Worm (Caenorhabditis elegans) whole organism, L3 larva: ENCODE measurements around the gene nhr-142.
"Not testable (repeated sequence)": the region's sequence is repeated elsewhere in the genome, so short reads cannot be mapped to it uniquely, and the experiment has no call there.

ENCODE experiments used
- elt-3 ChIP-seq, 3 experiments: fragments of 150-350 bp in 1 of 3; sonication (generic microtip) in 2 of 3; optimal IDR thresholded peaks; 2 replicates in 2 of 3; 4 replicates in 1 of 3; lab custom pipeline; 2014 to 2017; ENCODE audit warnings: missing biosample characterization in 3 of 3, missing genetic modification characterization in 3 of 3
- nhr-237 ChIP-seq: fragments of 150-350 bp; optimal IDR thresholded peaks from 2 replicates; lab custom pipeline; 2014; ENCODE audit warnings: missing biosample characterization, missing genetic modification characterization

- not testable (repeated sequence) for TF ChIP-seq elt-3 (tag; optimal IDR thresholded peaks at IDR 0.05; lab: Kevin White, UChicago); nhr-237 (tag; lab: Kevin White, UChicago)
These were observed 35.1 kb downstream of the nhr-142 start, which contains the start of gene K09H11.11 for ce11 chrV:5755203-5755693.
